Fruit fly (Drosophila melanogaster): ENCODE data around the gene CG11951.

The CG11951 gene

DNA sequence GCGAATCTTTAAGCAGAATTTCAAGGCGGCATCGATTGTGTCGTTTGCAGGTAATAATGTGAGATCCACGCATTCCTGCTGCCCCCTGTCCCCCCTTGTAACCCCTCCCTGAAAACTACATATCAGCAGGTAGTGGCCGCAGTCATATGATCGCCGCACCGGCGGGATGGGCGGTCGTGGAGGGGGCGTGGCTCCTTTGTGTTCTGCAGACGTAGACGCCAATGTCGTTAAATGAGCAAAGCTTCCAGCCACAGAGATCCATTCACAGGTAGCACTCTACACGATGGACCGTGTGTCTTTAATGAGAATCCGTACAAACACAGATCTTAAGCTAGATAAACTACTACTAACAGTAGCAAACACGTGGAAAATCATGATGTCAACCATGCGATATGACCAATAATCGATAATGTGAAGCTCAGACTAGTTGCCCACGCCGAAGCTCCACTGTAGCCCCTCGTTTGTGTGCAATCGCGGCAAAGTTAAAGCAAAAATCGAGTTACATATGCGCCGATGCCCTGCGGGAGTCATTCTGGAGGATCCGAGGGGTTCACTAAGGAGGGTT is 17.5 kb upstream of the CG11951 start, which contains the start of gene CG45544 (continued):
- TF ChIP-seq CG31627 (GFP tag; optimal IDR thresholded peaks at IDR 0.05) (peak; percentile 95), Met (GFP tag; optimal IDR thresholded peaks at IDR 0.05) (peak; percentile 96), Lpt (GFP tag; optimal IDR thresholded peaks at IDR 0.05) (peak; percentile 75), CG8319 (GFP tag; optimal IDR thresholded peaks at IDR 0.05) (peak; percentile 91), Hr38 (GFP tag; optimal IDR thresholded peaks at IDR 0.05) (no peak), CG11902 (GFP tag; optimal IDR thresholded peaks at IDR 0.05) (peak; percentile 88), CG6808 (GFP tag; optimal IDR thresholded peaks at IDR 0.05) (peak; percentile 94), CG11762 (GFP tag; optimal IDR thresholded peaks at IDR 0.05; ENCODE audit: insufficient read depth) (peak; percentile 86), Eip75B (GFP tag; optimal IDR thresholded peaks at IDR 0.05) (peak; percentile 97), Gug (GFP tag; IDR thresholded peaks at IDR 0.05) (peak; percentile 94), pdm3 (GFP tag; optimal IDR thresholded peaks at IDR 0.05) (peak; percentile 93), fkh (GFP tag; optimal IDR thresholded peaks at IDR 0.05) (no peak), salr (GFP tag; optimal IDR thresholded peaks at IDR 0.05) (peak; percentile 79 to 95), Eip93F (GFP tag; optimal IDR thresholded peaks at IDR 0.05) (peak; percentile 92), Hr4 (GFP tag; optimal IDR thresholded peaks at IDR 0.05) (peak; percentile 72), Sox14 (GFP tag; optimal IDR thresholded peaks at IDR 0.05) (peak; percentile 97), CG10669 (GFP tag; optimal IDR thresholded peaks at IDR 0.05) (peak; percentile 95), CG6276 (GFP tag; optimal IDR thresholded peaks at IDR 0.05) (peak; percentile 53), Eip78C (GFP tag) (peak; percentile 98), fd85E (GFP tag; optimal IDR thresholded peaks at IDR 0.05) (peak; percentile 87), CG34406 (GFP tag; optimal IDR thresholded peaks at IDR 0.05) (peak; percentile 82)

- no peak for TF ChIP-seq fd85E (GFP tag; optimal IDR thresholded peaks at IDR 0.05)
- peak in 1 of 2 experiments; percentile 63 for TF ChIP-seq ss (GFP tag; optimal IDR thresholded peaks at IDR 0.05)
- no peak for TF ChIP-seq topi (GFP tag; optimal IDR thresholded peaks at IDR 0.05)
- no peak for TF ChIP-seq dsx (GFP tag; optimal IDR thresholded peaks at IDR 0.05; ENCODE audit: poor library complexity, severe bottlenecking)
- TF ChIP-seq CG9139 (GFP tag; optimal IDR thresholded peaks at IDR 0.05): peak; percentile 30
- TF ChIP-seq pdm3 (GFP tag; optimal IDR thresholded peaks at IDR 0.05): no peak
- no peak for TF ChIP-seq net (GFP tag; optimal IDR thresholded peaks at IDR 0.05)
- no peak for TF ChIP-seq Eip75B (GFP tag; optimal IDR thresholded peaks at IDR 0.05)
- peak; percentile 57; the same call in 2 of the 3 replicates for TF ChIP-seq CG6163 (GFP tag; IDR thresholded peaks at IDR 0.05)
- no peak for TF ChIP-seq CG4318 (GFP tag; optimal IDR thresholded peaks at IDR 0.05)
- no peak for TF ChIP-seq dac (GFP tag; optimal IDR thresholded peaks at IDR 0.05)
- 0 out of 2 replicates have a peak, but pooled peaks have one; percentile 10 for TF ChIP-seq CG11294 (GFP tag; IDR thresholded peaks at IDR 0.05)
- no peak for TF ChIP-seq Gug (GFP tag; IDR thresholded peaks at IDR 0.05)
- TF ChIP-seq acj6 (GFP tag; optimal IDR thresholded peaks at IDR 0.05): no peak
- no peak for TF ChIP-seq CG3032 (tag; optimal IDR thresholded peaks at IDR 0.05)
- TF ChIP-seq salr (GFP tag; optimal IDR thresholded peaks at IDR 0.05): no peak
- peak; percentile 63 for TF ChIP-seq Eip78C (GFP tag)
- no peak for TF ChIP-seq Sox15 (GFP tag; optimal IDR thresholded peaks at IDR 0.05)
- no peak for TF ChIP-seq Eip93F (GFP tag; optimal IDR thresholded peaks at IDR 0.05)
- TF ChIP-seq achi (GFP tag; optimal IDR thresholded peaks at IDR 0.05): no peak
- TF ChIP-seq vri (GFP tag; optimal IDR thresholded peaks at IDR 0.05): peak; percentile 42
- no peak for TF ChIP-seq CG15336 (GFP tag; IDR thresholded peaks at IDR 0.05)
- TF ChIP-seq CG34406 (GFP tag; optimal IDR thresholded peaks at IDR 0.05): no peak
- TF ChIP-seq svp (GFP tag): peak; percentile 59
- no peak for TF ChIP-seq Smox (GFP tag; optimal IDR thresholded peaks at IDR 0.05)
- TF ChIP-seq CG1621 (tag; optimal IDR thresholded peaks at IDR 0.05): peak; percentile 9
- no peak for TF ChIP-seq Sox102F (GFP tag; optimal IDR thresholded peaks at IDR 0.05)
- no peak for TF ChIP-seq Met (GFP tag; optimal IDR thresholded peaks at IDR 0.05)
Measured at dm6 chr3R:29255166-29255962, 16.8 kb upstream of the CG11951 start, which contains the start of gene stg. TSS of gene stg (minus strand) at chr3R:29255800.
